Worm (Caenorhabditis elegans): ENCODE results near the gene degl-2.
A peak's percentile ranks its signal among the peaks of the same experiment; 100 is the strongest.
"Not testable (repeated sequence)": the region's sequence is repeated elsewhere in the genome, so short reads cannot be mapped to it uniquely, and the experiment has no call there.

The degl-2 gene

ce11 chrIV:9643188-9643587, at the start of gene degl-2:
Gene degl-2, plus strand, starts transcription at chrIV:9643488.
- TF ChIP-seq ceh-32 (tag; optimal IDR thresholded peaks at IDR 0.05; ENCODE audit: poor library complexity) (no peak), aha-1 (tag) (no peak), mes-2 (tag; optimal IDR thresholded peaks at IDR 0.05; ENCODE audit: poor library complexity, severe bottlenecking) (no peak), cey-2 (tag; optimal IDR thresholded peaks at IDR 0.05; ENCODE audit: borderline replicate concordance, insufficient read depth) (no peak), set-16 (GFP tag; IDR thresholded peaks at IDR 0.05) (no peak), madf-9 (GFP tag; conservative IDR thresholded peaks at IDR 0.05) (no peak), nhr-77 (tag; optimal IDR thresholded peaks at IDR 0.05) (no peak), nhr-25 (tag; optimal IDR thresholded peaks at IDR 0.05; ENCODE audit: borderline replicate concordance, insufficient read depth) (no peak)

- peak in 1 of 2 experiments; percentile 4 for TF ChIP-seq unc-62 (GFP tag; optimal IDR thresholded peaks at IDR 0.05 in 1 of 2)
- TF ChIP-seq unc-62 (tag; optimal IDR thresholded peaks at IDR 0.05), result not testable (repeated sequence)
Observed at ce11 chrIV:9595779-9596406, 47.4 kb upstream of the degl-2 start, which contains the start of the genes F27C8.3 and F27C8.2. Gene F27C8.3, minus strand, starts transcription at chrIV:9595879. Gene F27C8.2, plus strand, starts transcription at chrIV:9596356.

ce11 chrIV:9601595-9601994, 41.7 kb upstream of the degl-2 start, which contains the start of gene aat-1:
Gene aat-1, minus strand, starts transcription at chrIV:9601695.
- TF ChIP-seq aha-1 (tag) (no peak), dve-1 (tag; optimal IDR thresholded peaks at IDR 0.05; ENCODE audit: insufficient read depth) (no peak), lir-3 (tag; optimal IDR thresholded peaks at IDR 0.05) (no peak), ceh-20 (GFP tag; IDR thresholded peaks at IDR 0.05) (no peak), snpc-1.2 (GFP tag; IDR thresholded peaks at IDR 0.05) (no peak), nhr-28 (tag; optimal IDR thresholded peaks at IDR 0.05) (no peak), mes-2 (tag; optimal IDR thresholded peaks at IDR 0.05; ENCODE audit: poor library complexity, severe bottlenecking) (no peak), zfp-2 (tag; optimal IDR thresholded peaks at IDR 0.05) (no peak), T26A8.4 (GFP tag; IDR thresholded peaks at IDR 0.05) (no peak), snpc-4 (tag; optimal IDR thresholded peaks at IDR 0.05) (no peak)

ce11 chrIV:9607945-9608344, 35.3 kb upstream of the degl-2 start:
- no peak for TF ChIP-seq F26F4.8 (GFP tag; conservative IDR thresholded peaks at IDR 0.05)
- no peak for TF ChIP-seq duxl-1 (tag; optimal IDR thresholded peaks at IDR 0.05; ENCODE audit: poor library complexity)
- TF ChIP-seq ceh-62 (tag; optimal IDR thresholded peaks at IDR 0.05), result no peak
- TF ChIP-seq sdz-12 (GFP tag; optimal IDR thresholded peaks at IDR 0.05), result no peak
- no peak for TF ChIP-seq snpc-1.2 (GFP tag; IDR thresholded peaks at IDR 0.05)
- TF ChIP-seq spr-3 (GFP tag; optimal IDR thresholded peaks at IDR 0.05), result no peak
- no peak for TF ChIP-seq mdt-29 (GFP tag; IDR thresholded peaks at IDR 0.05)
- no peak for TF ChIP-seq spr-1 (tag; optimal IDR thresholded peaks at IDR 0.05)

- no peak for TF ChIP-seq unc-130 (GFP tag; optimal IDR thresholded peaks at IDR 0.05)
- no peak for TF ChIP-seq lin-29 (GFP tag; IDR thresholded peaks at IDR 0.05)
- no peak for TF ChIP-seq gei-8 (GFP tag; optimal IDR thresholded peaks at IDR 0.05)
- no peak for TF ChIP-seq dve-1 (tag; optimal IDR thresholded peaks at IDR 0.05; ENCODE audit: insufficient read depth)
- no peak for TF ChIP-seq zip-11 (GFP tag; IDR thresholded peaks at IDR 0.05)
- TF ChIP-seq nhr-237 (tag; optimal IDR thresholded peaks at IDR 0.05), result no peak
- TF ChIP-seq nhr-102 (tag; optimal IDR thresholded peaks at IDR 0.05), result no peak
- TF ChIP-seq egl-27 (tag; optimal IDR thresholded peaks at IDR 0.05), result no peak
- TF ChIP-seq F44E2.7 (GFP tag; IDR thresholded peaks at IDR 0.05), result no peak
- no peak for TF ChIP-seq snpc-4 (tag; optimal IDR thresholded peaks at IDR 0.05)
- TF ChIP-seq ceh-44 (GFP tag; IDR thresholded peaks at IDR 0.05), result no peak
- no peak for TF ChIP-seq F26F4.8 (GFP tag; conservative IDR thresholded peaks at IDR 0.05)
- TF ChIP-seq ama-1 (optimal IDR thresholded peaks at IDR 0.05), result no peak
- no peak for TF ChIP-seq F10B5.3 (tag; optimal IDR thresholded peaks at IDR 0.05)
Observed at ce11 chrIV:9609095-9609494, 34.2 kb upstream of the degl-2 start.

Measured in whole organism, L4 larva.